Fruit fly (Drosophila melanogaster) whole organism, prepupa: ENCODE results near the gene CG32409.

Source experiments
- CG10631 ChIP-seq: fragments of 200-800 bp; sonication (Bioruptor generic); optimal IDR thresholded peaks from 2 replicates; lab custom pipeline; 2016; ENCODE audit warnings: missing biosample characterization, missing genetic modification characterization
- CG10669 ChIP-seq: fragments of 200-800 bp; sonication (Bioruptor generic); optimal IDR thresholded peaks from 3 replicates; lab custom pipeline; 2018; ENCODE audit warnings: missing biosample characterization, mild to moderate bottlenecking, missing genetic modification characterization, moderate library complexity
- CG11902 ChIP-seq: fragments of 200-800 bp; sonication (Bioruptor generic); optimal IDR thresholded peaks from 3 replicates; lab custom pipeline; 2016; ENCODE audit warnings: missing biosample characterization, missing genetic modification characterization
- CG15336 ChIP-seq: fragments of 200-800 bp; sonication (Bioruptor generic); IDR thresholded peaks from 2 replicates; pipeline ENCODE4 v1.3.6; 2022; ENCODE audit warnings: missing biosample characterization, missing genetic modification characterization
- CG16779 ChIP-seq: fragments of 200-800 bp; sonication (Bioruptor generic); optimal IDR thresholded peaks from 3 replicates; lab custom pipeline; 2017; ENCODE audit warnings: missing biosample characterization, mild to moderate bottlenecking, missing genetic modification characterization
- CG3032 ChIP-seq: fragments of 200-800 bp; optimal IDR thresholded peaks from 2 replicates; lab custom pipeline; 2019; ENCODE audit warnings: missing biosample characterization, mild to moderate bottlenecking, missing genetic modification characterization, moderate library complexity
- CG32006 ChIP-seq: fragments of 200-800 bp; sonication (Bioruptor generic); optimal IDR thresholded peaks from 3 replicates; lab custom pipeline; 2017; ENCODE audit warnings: missing biosample characterization, mild to moderate bottlenecking, missing genetic modification characterization
- CG34406 ChIP-seq: fragments of 200-800 bp; sonication (Bioruptor generic); optimal IDR thresholded peaks from 3 replicates; lab custom pipeline; 2016; ENCODE audit warnings: missing biosample characterization, missing genetic modification characterization
- CG3919 ChIP-seq: fragments of 200-800 bp; sonication (Bioruptor generic); optimal IDR thresholded peaks from 3 replicates; lab custom pipeline; 2016; ENCODE audit warnings: missing biosample characterization, missing genetic modification characterization
- CG4318 ChIP-seq: fragments of 200-800 bp; sonication (Bioruptor generic); optimal IDR thresholded peaks from 3 replicates; lab custom pipeline; 2017; ENCODE audit warnings: missing biosample characterization, mild to moderate bottlenecking, missing genetic modification characterization
- CG6163 ChIP-seq: fragments of 200-800 bp; sonication (Bioruptor generic); IDR thresholded peaks from 3 replicates; pipeline ENCODE4 v1.3.6; 2022; ENCODE audit warnings: missing biosample characterization, missing genetic modification characterization
- CG6276 ChIP-seq: fragments of 200-800 bp; sonication (Bioruptor generic); optimal IDR thresholded peaks from 2 replicates; lab custom pipeline; 2017; ENCODE audit warnings: missing biosample characterization, mild to moderate bottlenecking, missing genetic modification characterization
- CG6792 ChIP-seq: fragments of 200-800 bp; sonication (Bioruptor generic); optimal IDR thresholded peaks from 3 replicates; lab custom pipeline; 2016; ENCODE audit warnings: missing biosample characterization, missing genetic modification characterization
- CG6808 ChIP-seq: fragments of 200-800 bp; sonication (Bioruptor generic); optimal IDR thresholded peaks from 3 replicates; lab custom pipeline; 2017; ENCODE audit warnings: missing biosample characterization, missing genetic modification characterization, mild to moderate bottlenecking, moderate library complexity, missing genetic modification reagents
- CG7368 ChIP-seq: fragments of 200-800 bp; sonication (Bioruptor generic); optimal IDR thresholded peaks from 3 replicates; lab custom pipeline; 2016; ENCODE audit warnings: missing biosample characterization, missing genetic modification characterization
- CG8119 ChIP-seq: fragments of 200-800 bp; sonication (Bioruptor generic); IDR thresholded peaks from 3 replicates; pipeline ENCODE4 v1.3.6; 2022; ENCODE audit warnings: missing biosample characterization, missing genetic modification characterization
- CG8632 ChIP-seq: fragments of 200-800 bp; sonication (Bioruptor generic); optimal IDR thresholded peaks from 3 replicates; lab custom pipeline; 2016; ENCODE audit warnings: missing biosample characterization, missing genetic modification characterization
- CG9139 ChIP-seq: fragments of 200-800 bp; sonication (Bioruptor generic); optimal IDR thresholded peaks from 3 replicates; lab custom pipeline; 2017; ENCODE audit warnings: missing biosample characterization, mild to moderate bottlenecking, missing genetic modification characterization
- Eip78C ChIP-seq: fragments of 200-800 bp; sonication (Bioruptor generic); peaks from one replicate; lab custom pipeline; 2016; ENCODE audit warnings: missing biosample characterization, missing genetic modification characterization
- Ets96B ChIP-seq: fragments of 200-800 bp; optimal IDR thresholded peaks from 2 replicates; lab custom pipeline; 2019; ENCODE audit warnings: missing biosample characterization, mild to moderate bottlenecking, missing genetic modification characterization, moderate library complexity
- Gug ChIP-seq: fragments of 200-800 bp; sonication (Bioruptor generic); IDR thresholded peaks from 2 replicates; pipeline ENCODE4 v1.3.6; 2022; ENCODE audit warnings: missing biosample characterization, missing genetic modification characterization
- Hr39 ChIP-seq: fragments of 200-800 bp; sonication (Bioruptor generic); optimal IDR thresholded peaks from 2 replicates; lab custom pipeline; 2016; ENCODE audit warnings: missing biosample characterization, missing genetic modification characterization
- Hr4 ChIP-seq: fragments of 200-800 bp; sonication (Bioruptor generic); optimal IDR thresholded peaks from 3 replicates; lab custom pipeline; 2016; ENCODE audit warnings: missing biosample characterization, missing genetic modification characterization
- Lpt ChIP-seq: fragments of 200-800 bp; sonication (Bioruptor generic); optimal IDR thresholded peaks from 3 replicates; lab custom pipeline; 2016; ENCODE audit warnings: missing biosample characterization, missing genetic modification characterization
- Met ChIP-seq: fragments of 200-800 bp; sonication (Bioruptor generic); optimal IDR thresholded peaks from 3 replicates; lab custom pipeline; 2016; ENCODE audit warnings: missing biosample characterization, missing genetic modification characterization
- OdsH ChIP-seq: fragments of 200-800 bp; sonication (Bioruptor generic); optimal IDR thresholded peaks from 3 replicates; lab custom pipeline; 2016; ENCODE audit warnings: missing biosample characterization, missing genetic modification characterization
- Sox14 ChIP-seq: fragments of 200-800 bp; sonication (Bioruptor generic); optimal IDR thresholded peaks from 3 replicates; lab custom pipeline; 2016; ENCODE audit warnings: missing biosample characterization, missing genetic modification characterization
- achi ChIP-seq: fragments of 200-800 bp; sonication (Bioruptor generic); optimal IDR thresholded peaks from 3 replicates; lab custom pipeline; 2016; ENCODE audit warnings: missing biosample characterization, missing genetic modification characterization
- acj6 ChIP-seq: fragments of 200-800 bp; sonication (Bioruptor generic); optimal IDR thresholded peaks from 3 replicates; lab custom pipeline; 2016; ENCODE audit warnings: missing biosample characterization, missing genetic modification characterization
- cyc ChIP-seq: fragments of 200-800 bp; sonication (Bioruptor generic); optimal IDR thresholded peaks from 3 replicates; lab custom pipeline; 2016; ENCODE audit warnings: missing biosample characterization, missing genetic modification characterization
- dsx ChIP-seq: fragments of 200-800 bp; optimal IDR thresholded peaks from 3 replicates; lab custom pipeline; 2019; ENCODE audit warnings: missing biosample characterization, mild to moderate bottlenecking, missing genetic modification characterization, moderate library complexity; ENCODE audit not compliant: poor library complexity, severe bottlenecking
- eg ChIP-seq: fragments of 200-800 bp; sonication (Bioruptor generic); IDR thresholded peaks from 3 replicates; pipeline ENCODE4 v1.3.6; 2022; ENCODE audit warnings: missing biosample characterization, missing genetic modification characterization
- esn ChIP-seq: fragments of 200-800 bp; sonication (Bioruptor generic); optimal IDR thresholded peaks from 2 replicates; lab custom pipeline; 2016; ENCODE audit warnings: missing biosample characterization, mild to moderate bottlenecking, missing genetic modification characterization, moderate library complexity
- fkh ChIP-seq: fragments of 200-800 bp; sonication (Bioruptor generic); optimal IDR thresholded peaks from 3 replicates; lab custom pipeline; 2017; ENCODE audit warnings: missing biosample characterization, mild to moderate bottlenecking, missing genetic modification characterization, moderate library complexity
- lz ChIP-seq: fragments of 200-800 bp; sonication (Bioruptor generic); optimal IDR thresholded peaks from 3 replicates; lab custom pipeline; 2016; ENCODE audit warnings: missing biosample characterization, missing genetic modification characterization
- net ChIP-seq: fragments of 200-800 bp; sonication (Bioruptor generic); optimal IDR thresholded peaks from 3 replicates; lab custom pipeline; 2016; ENCODE audit warnings: missing biosample characterization, missing genetic modification characterization
- pdm3 ChIP-seq: fragments of 200-800 bp; sonication (Bioruptor generic); optimal IDR thresholded peaks from 3 replicates; lab custom pipeline; 2016; ENCODE audit warnings: missing biosample characterization, missing genetic modification characterization
- salr ChIP-seq, 2 experiments: fragments of 200-800 bp; sonication (Bioruptor generic); optimal IDR thresholded peaks; 3 replicates each; lab custom pipeline; 2016 to 2018; ENCODE audit warnings: missing biosample characterization in 2 of 2, missing genetic modification characterization in 2 of 2, mild to moderate bottlenecking in 1 of 2
- spab ChIP-seq: fragments of 200-800 bp; sonication (Bioruptor generic); optimal IDR thresholded peaks from 2 replicates; lab custom pipeline; 2017; ENCODE audit warnings: missing biosample characterization, mild to moderate bottlenecking, missing genetic modification characterization, missing genetic modification reagents
- ss ChIP-seq, 2 experiments: fragments of 200-800 bp; sonication (Bioruptor generic); optimal IDR thresholded peaks; 2 replicates in 1 of 2; 3 replicates in 1 of 2; lab custom pipeline; 2017 to 2018; ENCODE audit warnings: mild to moderate bottlenecking in 2 of 2, missing biosample characterization in 2 of 2, missing genetic modification characterization in 2 of 2, moderate library complexity in 1 of 2
- svp ChIP-seq: fragments of 200-800 bp; sonication (Bioruptor generic); peaks from one replicate; lab custom pipeline; 2016; ENCODE audit warnings: missing biosample characterization, missing genetic modification characterization
- topi ChIP-seq: fragments of 200-800 bp; sonication (Bioruptor generic); optimal IDR thresholded peaks from 3 replicates; lab custom pipeline; 2016; ENCODE audit warnings: missing biosample characterization, missing genetic modification characterization
- vri ChIP-seq: fragments of 200-800 bp; sonication (Bioruptor generic); optimal IDR thresholded peaks from 3 replicates; lab custom pipeline; 2016; ENCODE audit warnings: missing biosample characterization, mild to moderate bottlenecking, missing genetic modification characterization

The CG32409 gene

DNA sequence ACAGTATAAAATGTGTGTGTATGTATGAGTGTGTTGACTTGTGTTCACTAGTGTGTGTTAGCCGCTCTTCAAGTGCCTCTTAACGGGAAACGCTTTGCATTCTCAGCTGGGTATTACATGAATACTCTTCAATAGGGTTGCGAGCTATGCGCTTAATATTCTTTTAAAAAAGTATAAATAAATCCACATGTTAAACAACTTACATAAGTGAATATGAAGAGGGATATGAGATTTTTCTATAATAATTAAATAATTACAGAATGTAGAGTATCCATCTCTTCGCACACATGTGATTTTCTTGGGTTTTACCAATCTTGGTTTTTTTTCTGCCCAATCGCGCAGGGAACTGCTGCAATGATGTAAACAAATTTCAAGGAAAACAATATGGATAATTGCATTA, 46.2 kb downstream of the CG32409 start:
- peak; percentile 33 for TF ChIP-seq achi
- no peak for TF ChIP-seq net (GFP tag; lab: Kevin White, UChicago)
- peak; percentile 1 for TF ChIP-seq Sox14 (GFP tag; lab: Kevin White, UChicago)
- no peak for TF ChIP-seq CG6792 (GFP tag; lab: Kevin White, UChicago)
- peak; percentile 59; the same call in 2 of the 3 replicates for TF ChIP-seq CG8119 (GFP tag; lab: Robert Waterston, UW)
- peak; percentile 32 for TF ChIP-seq dsx
- peak; percentile 75 for TF ChIP-seq Eip78C (GFP tag; lab: Kevin White, UChicago)
- TF ChIP-seq vri (GFP tag; lab: Kevin White, UChicago) = no peak
- TF ChIP-seq Gug = peak; percentile 32; the same call in 1 of the 2 replicates
- TF ChIP-seq spab (GFP tag; lab: Kevin White, UChicago) = peak; percentile 48
- peak; percentile 54 for TF ChIP-seq CG32006 (GFP tag; lab: Kevin White, UChicago)
- peak; percentile 43 for TF ChIP-seq CG3919
- peak; percentile 27 for TF ChIP-seq Met (GFP tag; lab: Kevin White, UChicago)
- TF ChIP-seq pdm3 = no peak
- TF ChIP-seq CG10669 (GFP tag; lab: Kevin White, UChicago) = peak; percentile 58
- TF ChIP-seq cyc (GFP tag; lab: Kevin White, UChicago) = peak; percentile 20
- peak; percentile 13 for TF ChIP-seq esn (GFP tag; lab: Kevin White, UChicago)
- peak; percentile 9 for TF ChIP-seq CG9139
- TF ChIP-seq acj6 (GFP tag; lab: Kevin White, UChicago) = peak; percentile 25
- TF ChIP-seq CG3032 = peak; percentile 57
- no peak for TF ChIP-seq CG4318 (GFP tag; lab: Kevin White, UChicago)
- TF ChIP-seq Hr4 (GFP tag; lab: Kevin White, UChicago) = peak; percentile 9
- peak; percentile 10 for TF ChIP-seq CG6276 (GFP tag; lab: Kevin White, UChicago)
- TF ChIP-seq CG6163 (GFP tag; lab: Robert Waterston, UW) = peak; percentile 79; the same call in 2 of the 3 replicates
- TF ChIP-seq CG10631 (GFP tag; lab: Kevin White, UChicago) = peak; percentile 26
- no peak for TF ChIP-seq ss (GFP tag; optimal IDR thresholded peaks at IDR 0.05; lab: Kevin White, UChicago)
- TF ChIP-seq topi = peak; percentile 28
- peak; percentile 74 for TF ChIP-seq CG15336
- TF ChIP-seq Ets96B (tag; lab: Kevin White, UChicago) = peak; percentile 66
- peak; percentile 33 for TF ChIP-seq OdsH
- TF ChIP-seq CG16779 (tag; lab: Kevin White, UChicago) = no peak
- peak; percentile 55 for TF ChIP-seq CG6808 (GFP tag; lab: Kevin White, UChicago)
- TF ChIP-seq svp (GFP tag; lab: Kevin White, UChicago) = peak; percentile 71
- TF ChIP-seq eg = peak; percentile 56; the same call in 2 of the 3 replicates
- no peak for TF ChIP-seq lz (GFP tag; lab: Kevin White, UChicago)
- peak; percentile 6 for TF ChIP-seq CG8632 (GFP tag; lab: Kevin White, UChicago)

DNA sequence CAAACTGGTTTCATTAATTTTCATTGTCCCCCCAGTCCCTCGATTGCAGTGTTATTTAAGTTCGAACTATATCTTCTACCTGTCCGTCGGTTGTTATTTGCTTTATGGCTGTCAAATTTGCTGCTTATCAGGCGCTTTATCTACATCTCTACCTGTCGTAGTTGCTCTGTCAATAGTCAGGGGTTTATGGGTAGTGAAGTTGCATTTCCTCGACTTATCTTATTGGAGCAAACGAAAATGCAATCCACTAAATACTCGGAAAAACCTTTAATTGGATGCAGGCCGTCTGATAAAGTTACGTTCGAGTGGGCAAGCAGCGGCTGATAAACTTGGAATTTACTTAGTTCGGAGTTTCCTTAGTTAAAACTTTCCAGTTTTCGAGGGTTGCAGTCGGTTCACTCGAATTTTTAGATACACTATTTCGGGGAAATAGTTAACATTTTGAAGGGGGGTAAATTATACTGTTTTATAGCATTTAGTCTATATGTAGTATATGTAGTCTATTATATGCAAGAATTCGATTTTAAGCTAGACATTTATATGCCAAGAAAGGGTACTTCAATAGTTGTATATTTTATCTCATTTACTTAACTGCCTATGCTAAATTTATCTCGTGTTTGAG, 47.9 kb downstream of the CG32409 start:
- TF ChIP-seq cyc (GFP tag; lab: Kevin White, UChicago) (no peak), CG7368 (GFP tag; lab: Kevin White, UChicago) (no peak), Hr39 (GFP tag; lab: Kevin White, UChicago) (no peak), net (GFP tag; lab: Kevin White, UChicago) (no peak), CG6808 (GFP tag; lab: Kevin White, UChicago) (no peak), CG10631 (GFP tag; lab: Kevin White, UChicago) (no peak), Hr4 (GFP tag; lab: Kevin White, UChicago) (no peak), CG34406 (GFP tag; lab: Kevin White, UChicago) (no peak), OdsH (no peak), CG11902 (GFP tag; lab: Kevin White, UChicago) (no peak), Met (GFP tag; lab: Kevin White, UChicago) (peak; percentile 9), CG6276 (GFP tag; lab: Kevin White, UChicago) (no peak), salr (GFP tag; optimal IDR thresholded peaks at IDR 0.05; lab: Kevin White, UChicago) (no peak), fkh (GFP tag; lab: Kevin White, UChicago) (peak; percentile 59), Lpt (GFP tag; lab: Kevin White, UChicago) (no peak), Eip78C (GFP tag; lab: Kevin White, UChicago) (peak; percentile 29), CG8119 (GFP tag; lab: Robert Waterston, UW) (no peak), vri (GFP tag; lab: Kevin White, UChicago) (no peak)
